Fruit fly (Drosophila melanogaster): Measurements from ENCODE around the gene CG7560.

The CG7560 gene

dm6 chr3L:11407202-11407829, 17.6 kb upstream of the CG7560 start:
- TF ChIP-seq dac (GFP tag; optimal IDR thresholded peaks at IDR 0.05) (no peak), pdm3 (GFP tag; optimal IDR thresholded peaks at IDR 0.05) (peak; percentile 34), CG9139 (GFP tag; optimal IDR thresholded peaks at IDR 0.05) (no peak), CG11902 (GFP tag; optimal IDR thresholded peaks at IDR 0.05) (no peak), fd85E (GFP tag; optimal IDR thresholded peaks at IDR 0.05) (no peak), CG8632 (GFP tag; optimal IDR thresholded peaks at IDR 0.05) (peak; percentile 42), CG31627 (GFP tag; optimal IDR thresholded peaks at IDR 0.05) (peak; percentile 47), topi (GFP tag; optimal IDR thresholded peaks at IDR 0.05) (peak; percentile 3), Eip78C (GFP tag) (peak; percentile 75), Sox15 (GFP tag; optimal IDR thresholded peaks at IDR 0.05) (peak; percentile 6), salr (GFP tag; optimal IDR thresholded peaks at IDR 0.05) (peak in 1 of 2 experiments; percentile 23), CG3919 (GFP tag; optimal IDR thresholded peaks at IDR 0.05) (no peak), Hr4 (GFP tag; optimal IDR thresholded peaks at IDR 0.05) (no peak), CG34406 (GFP tag; optimal IDR thresholded peaks at IDR 0.05) (peak; percentile 41), Smox (GFP tag; optimal IDR thresholded peaks at IDR 0.05) (peak; percentile 56), CG15336 (GFP tag; IDR thresholded peaks at IDR 0.05) (no peak), Ets96B (tag; optimal IDR thresholded peaks at IDR 0.05) (peak; percentile 29), CG16779 (tag; optimal IDR thresholded peaks at IDR 0.05) (no peak), fd59A (GFP tag; optimal IDR thresholded peaks at IDR 0.05) (peak; percentile 25), CG10669 (GFP tag; optimal IDR thresholded peaks at IDR 0.05) (peak; percentile 2), spab (GFP tag; optimal IDR thresholded peaks at IDR 0.05) (no peak), lz (GFP tag; optimal IDR thresholded peaks at IDR 0.05) (peak; percentile 37), net (GFP tag; optimal IDR thresholded peaks at IDR 0.05) (no peak), CG7368 (GFP tag; optimal IDR thresholded peaks at IDR 0.05) (no peak), OdsH (GFP tag; optimal IDR thresholded peaks at IDR 0.05) (peak; percentile 37), acj6 (GFP tag; optimal IDR thresholded peaks at IDR 0.05) (peak; percentile 48), svp (GFP tag) (peak; percentile 70), CG11762 (GFP tag; optimal IDR thresholded peaks at IDR 0.05; ENCODE audit: insufficient read depth) (no peak), esn (GFP tag; optimal IDR thresholded peaks at IDR 0.05) (peak; percentile 64), Ets21C (GFP tag; optimal IDR thresholded peaks at IDR 0.05) (peak; percentile 15), cyc (GFP tag; optimal IDR thresholded peaks at IDR 0.05) (no peak), CG6792 (GFP tag; optimal IDR thresholded peaks at IDR 0.05) (peak; percentile 27), vri (GFP tag; optimal IDR thresholded peaks at IDR 0.05) (peak; percentile 32), Hr39 (GFP tag; optimal IDR thresholded peaks at IDR 0.05) (peak; percentile 34), CG3032 (tag; optimal IDR thresholded peaks at IDR 0.05) (peak; percentile 4), dsx (GFP tag; optimal IDR thresholded peaks at IDR 0.05; ENCODE audit: poor library complexity, severe bottlenecking) (no peak), Sox102F (GFP tag; optimal IDR thresholded peaks at IDR 0.05) (peak; percentile 53), CG6163 (GFP tag; IDR thresholded peaks at IDR 0.05) (no peak; the same call in 2 of the 3 replicates), Met (GFP tag; optimal IDR thresholded peaks at IDR 0.05) (peak; percentile 58), Gug (GFP tag; IDR thresholded peaks at IDR 0.05) (no peak), Lpt (GFP tag; optimal IDR thresholded peaks at IDR 0.05) (no peak), achi (GFP tag; optimal IDR thresholded peaks at IDR 0.05) (peak; percentile 15), Eip75B (GFP tag; optimal IDR thresholded peaks at IDR 0.05) (peak; percentile 14), CG6854 (GFP tag; optimal IDR thresholded peaks at IDR 0.05) (no peak), CG6808 (GFP tag; optimal IDR thresholded peaks at IDR 0.05) (no peak), CG32006 (GFP tag; optimal IDR thresholded peaks at IDR 0.05) (peak; percentile 10), CG10631 (GFP tag; optimal IDR thresholded peaks at IDR 0.05) (peak; percentile 55), Eip93F (GFP tag; optimal IDR thresholded peaks at IDR 0.05) (no peak)

Measured in whole organism, prepupa.